Worm (Caenorhabditis elegans) whole organism, mixed stage, embryonic: ENCODE results near the gene clec-258.

Source experiments
- M03D4.4 ChIP-seq: sonication (generic microtip); optimal IDR thresholded peaks from 2 replicates; lab custom pipeline; 2017; ENCODE audit warnings: mild to moderate bottlenecking, missing genetic modification characterization, missing compliant biosample characterization
- blmp-1 ChIP-seq: fragments of 150-350 bp; optimal IDR thresholded peaks from 2 replicates; lab custom pipeline; 2014; ENCODE audit warnings: missing biosample characterization, missing genetic modification characterization
- ceh-39 ChIP-seq: fragments of 150-350 bp; optimal IDR thresholded peaks from 2 replicates; lab custom pipeline; 2014; ENCODE audit warnings: missing biosample characterization, missing genetic modification characterization
- ceh-43 ChIP-seq: fragments of 200-800 bp; sonication (Bioruptor generic); optimal IDR thresholded peaks from 2 replicates; lab custom pipeline; 2018; ENCODE audit warnings: mild to moderate bottlenecking, missing genetic modification characterization, moderate library complexity, missing compliant biosample characterization
- ces-1 ChIP-seq: fragments of 150-350 bp; optimal IDR thresholded peaks from 2 replicates; lab custom pipeline; 2014; ENCODE audit warnings: missing biosample characterization, missing genetic modification reagents, missing genetic modification characterization
- cnd-1 ChIP-seq: fragments of 200-800 bp; sonication (Bioruptor generic); optimal IDR thresholded peaks from 2 replicates; lab custom pipeline; 2018; ENCODE audit warnings: mild to moderate bottlenecking, missing genetic modification characterization, missing compliant biosample characterization
- elt-1 ChIP-seq: sonication (generic microtip); optimal IDR thresholded peaks from 2 replicates; lab custom pipeline; 2017; ENCODE audit warnings: missing genetic modification characterization, mild to moderate bottlenecking, missing compliant biosample characterization, antibody characterized with exemption, moderate library complexity, borderline replicate concordance; ENCODE audit not compliant: insufficient read depth
- elt-3 ChIP-seq: fragments of 150-350 bp; optimal IDR thresholded peaks from 2 replicates; lab custom pipeline; 2014; ENCODE audit warnings: missing biosample characterization, missing genetic modification characterization
- flh-1 ChIP-seq: fragments of 200-800 bp; sonication (Bioruptor generic); optimal IDR thresholded peaks from 2 replicates; lab custom pipeline; 2018; ENCODE audit warnings: mild to moderate bottlenecking, missing genetic modification characterization, moderate library complexity, missing compliant biosample characterization
- ham-2 ChIP-seq: fragments of 200-800 bp; sonication (Bioruptor generic); optimal IDR thresholded peaks from 2 replicates; lab custom pipeline; 2018; ENCODE audit warnings: mild to moderate bottlenecking, missing genetic modification characterization, missing compliant biosample characterization
- hlh-1 ChIP-seq: fragments of 150-350 bp; optimal IDR thresholded peaks from 2 replicates; lab custom pipeline; 2014; ENCODE audit warnings: missing biosample characterization, missing genetic modification reagents, missing genetic modification characterization
- lin-13 ChIP-seq: fragments of 150-350 bp; optimal IDR thresholded peaks from 2 replicates; lab custom pipeline; 2014; ENCODE audit warnings: missing biosample characterization, missing genetic modification characterization
- lin-32 ChIP-seq: fragments of 200-800 bp; sonication (Bioruptor generic); optimal IDR thresholded peaks from 2 replicates; lab custom pipeline; 2018; ENCODE audit warnings: mild to moderate bottlenecking, missing genetic modification characterization, missing compliant biosample characterization
- mep-1 ChIP-seq: fragments of 150-350 bp; optimal IDR thresholded peaks from 2 replicates; lab custom pipeline; 2017; ENCODE audit warnings: missing biosample characterization, missing genetic modification reagents, missing genetic modification characterization, inconsistent platforms
- mls-2 ChIP-seq: sonication (generic microtip); optimal IDR thresholded peaks from 2 replicates; lab custom pipeline; 2016; ENCODE audit warnings: mild to moderate bottlenecking, missing genetic modification characterization, moderate library complexity, missing compliant biosample characterization
- nhr-12 ChIP-seq: fragments of 150-350 bp; optimal IDR thresholded peaks from 2 replicates; lab custom pipeline; 2014; ENCODE audit warnings: missing biosample characterization, missing genetic modification characterization
- nhr-2 ChIP-seq: fragments of 150-350 bp; optimal IDR thresholded peaks from 2 replicates; lab custom pipeline; 2014; ENCODE audit warnings: missing biosample characterization, missing genetic modification characterization
- nhr-237 ChIP-seq: fragments of 150-350 bp; optimal IDR thresholded peaks from 2 replicates; lab custom pipeline; 2014; ENCODE audit warnings: missing biosample characterization, missing genetic modification characterization
- nhr-28 ChIP-seq: fragments of 150-350 bp; optimal IDR thresholded peaks from 2 replicates; lab custom pipeline; 2014; ENCODE audit warnings: missing biosample characterization, missing genetic modification characterization
- nhr-76 ChIP-seq: sonication (generic microtip); optimal IDR thresholded peaks from 2 replicates; lab custom pipeline; 2017; ENCODE audit warnings: missing biosample characterization, missing genetic modification characterization
- pha-4 ChIP-seq: fragments of 150-350 bp; optimal IDR thresholded peaks from 2 replicates; lab custom pipeline; 2018; ENCODE audit warnings: missing biosample characterization, missing genetic modification reagents, missing genetic modification characterization
- sem-2 ChIP-seq: fragments of 200-800 bp; sonication (Bioruptor generic); optimal IDR thresholded peaks from 2 replicates; lab custom pipeline; 2018; ENCODE audit warnings: mild to moderate bottlenecking, missing genetic modification characterization, missing compliant biosample characterization
- snpc-4 ChIP-seq: fragments of 150-350 bp; optimal IDR thresholded peaks from 2 replicates; lab custom pipeline; 2014; ENCODE audit warnings: missing biosample characterization, missing genetic modification characterization
- sptf-1 ChIP-seq: sonication (generic microtip); optimal IDR thresholded peaks from 2 replicates; lab custom pipeline; 2017; ENCODE audit warnings: mild to moderate bottlenecking, missing genetic modification characterization, moderate library complexity, missing compliant biosample characterization
- tbx-8 ChIP-seq: fragments of 200-800 bp; sonication (Bioruptor generic); optimal IDR thresholded peaks from 2 replicates; lab custom pipeline; 2018; ENCODE audit warnings: mild to moderate bottlenecking, missing genetic modification characterization, moderate library complexity, missing compliant biosample characterization
- unc-39 ChIP-seq: fragments of 150-350 bp; optimal IDR thresholded peaks from 2 replicates; lab custom pipeline; 2014; ENCODE audit warnings: missing biosample characterization, missing genetic modification characterization
- unc-62 ChIP-seq: fragments of 150-350 bp; optimal IDR thresholded peaks from 2 replicates; lab custom pipeline; 2014; ENCODE audit warnings: missing biosample characterization, missing genetic modification reagents, missing genetic modification characterization
- zip-8 ChIP-seq: fragments of 150-350 bp; optimal IDR thresholded peaks from 2 replicates; lab custom pipeline; 2014; ENCODE audit warnings: missing biosample characterization, missing genetic modification characterization
- ztf-11 ChIP-seq: fragments of 150-350 bp; optimal IDR thresholded peaks from 2 replicates; lab custom pipeline; 2014; ENCODE audit warnings: missing biosample characterization, missing genetic modification characterization

The clec-258 gene

ce11 chrV:19778608-19779007, 9.6 kb upstream of the clec-258 start, which contains the start of gene fbxa-194:
Gene fbxa-194, minus strand, starts transcription at chrV:19778708.
- TF ChIP-seq nhr-2 (tag; lab: Kevin White, UChicago) = no peak

DNA sequence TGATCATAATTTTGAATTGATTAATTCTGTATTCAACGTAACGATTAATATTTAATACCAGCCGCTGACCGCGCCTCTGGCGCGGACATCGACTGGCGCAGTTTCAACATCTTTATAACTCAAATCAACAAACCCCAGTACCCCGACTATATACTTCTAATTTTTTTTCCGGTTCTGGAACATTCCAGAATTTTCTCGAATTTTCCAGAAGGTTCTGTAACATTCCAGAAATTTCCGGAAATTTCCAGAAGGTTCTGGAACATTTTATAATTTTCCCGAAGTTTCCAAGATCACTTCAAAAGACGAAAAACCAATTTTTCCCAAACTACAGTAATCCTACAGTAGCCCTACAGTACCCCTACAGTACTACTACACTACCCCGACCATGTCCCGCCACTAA, 9.0 kb upstream of the clec-258 start:
- TF ChIP-seq mls-2 (tag; lab: Kevin White, UChicago) (no peak), nhr-76 (tag; lab: Kevin White, UChicago) (no peak), nhr-12 (tag; lab: Kevin White, UChicago) (no peak), sem-2 (no peak), pha-4 (tag; lab: Kevin White, UChicago) (no peak), mep-1 (tag; lab: Kevin White, UChicago) (no peak), unc-62 (GFP tag; lab: Kevin White, UChicago) (no peak), ces-1 (GFP tag; lab: Kevin White, UChicago) (no peak), flh-1 (GFP tag; lab: Kevin White, UChicago) (no peak), nhr-2 (tag; lab: Kevin White, UChicago) (no peak), cnd-1 (no peak), sptf-1 (tag; lab: Kevin White, UChicago) (no peak), blmp-1 (tag; lab: Kevin White, UChicago) (no peak), tbx-8 (GFP tag; lab: Kevin White, UChicago) (no peak)

- TF ChIP-seq nhr-12 (tag; lab: Kevin White, UChicago) (no peak), ztf-11 (tag; lab: Kevin White, UChicago) (no peak), zip-8 (tag; lab: Kevin White, UChicago) (peak; percentile 11), pha-4 (tag; lab: Kevin White, UChicago) (no peak)
Measured at ce11 chrV:19783829-19784228, 4.4 kb upstream of the clec-258 start, which contains the start of gene srt-45. Gene srt-45, plus strand, starts transcription at chrV:19784129.

DNA sequence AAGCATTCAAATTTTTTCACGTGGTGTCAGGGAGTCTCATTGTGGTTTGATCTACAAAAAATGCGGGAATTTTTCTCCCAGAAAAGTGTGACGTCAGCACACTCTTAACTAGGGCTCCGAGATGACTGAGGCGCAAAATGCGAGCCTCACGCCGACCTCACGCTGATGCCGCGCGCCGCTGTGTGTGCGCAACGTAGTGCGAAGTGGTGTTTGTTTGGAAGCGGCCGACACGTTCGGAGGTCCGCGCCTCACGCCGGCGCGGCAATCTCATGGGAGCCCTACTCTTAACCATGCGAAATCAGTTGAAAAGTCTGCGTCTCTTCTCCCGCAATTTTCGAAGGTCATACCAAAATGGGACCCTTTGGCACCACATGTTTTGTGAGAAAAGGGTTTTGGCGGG, 2.0 kb downstream of the clec-258 start:
- no peak for TF ChIP-seq lin-13 (tag; lab: Kevin White, UChicago)
- no peak for TF ChIP-seq nhr-237 (tag; lab: Kevin White, UChicago)
- no peak for TF ChIP-seq sptf-1 (tag; lab: Kevin White, UChicago)
- no peak for TF ChIP-seq nhr-28 (tag; lab: Kevin White, UChicago)
- no peak for TF ChIP-seq ceh-43 (GFP tag; lab: Kevin White, UChicago)
- TF ChIP-seq M03D4.4 (tag; lab: Kevin White, UChicago) = no peak
- TF ChIP-seq ham-2 = no peak
- TF ChIP-seq unc-39 = no peak
- TF ChIP-seq hlh-1 (tag; lab: Kevin White, UChicago) = no peak
- no peak for TF ChIP-seq unc-62 (GFP tag; lab: Kevin White, UChicago)
- no peak for TF ChIP-seq mep-1 (tag; lab: Kevin White, UChicago)
- TF ChIP-seq ceh-39 (tag; lab: Kevin White, UChicago) = no peak
- TF ChIP-seq nhr-2 (tag; lab: Kevin White, UChicago) = no peak
- TF ChIP-seq pha-4 (tag; lab: Kevin White, UChicago) = no peak
- no peak for TF ChIP-seq blmp-1 (tag; lab: Kevin White, UChicago)
- TF ChIP-seq snpc-4 = no peak
- TF ChIP-seq elt-3 (tag; lab: Kevin White, UChicago) = no peak

DNA sequence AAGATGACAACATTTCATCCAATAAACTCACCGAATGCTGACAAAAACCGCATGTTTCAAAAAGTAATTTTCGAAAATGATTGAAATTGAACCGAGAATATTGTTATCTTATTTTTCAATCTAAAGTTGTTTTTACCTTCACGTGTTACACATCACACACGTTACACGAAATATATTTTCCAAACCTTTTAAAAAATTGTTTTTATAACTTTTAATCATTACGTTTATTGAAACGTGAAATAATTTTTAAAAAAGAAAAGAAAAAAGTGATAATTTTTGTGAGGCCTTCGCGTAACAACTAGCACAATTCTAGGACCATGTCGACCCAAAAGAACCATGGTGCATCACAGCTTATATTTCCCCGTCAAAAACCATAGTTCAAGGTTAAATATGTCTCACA, 6.7 kb downstream of the clec-258 start, which contains the start of gene M162.7:
TSS of gene M162.7 (minus strand) at position 101 of the 400 bp plus-strand sequence.
- TF ChIP-seq snpc-4 (no peak), zip-8 (tag; lab: Kevin White, UChicago) (no peak), ham-2 (no peak), nhr-2 (tag; lab: Kevin White, UChicago) (no peak), blmp-1 (tag; lab: Kevin White, UChicago) (no peak), lin-13 (tag; lab: Kevin White, UChicago) (no peak)
- TF ChIP-seq, all 35 proteins: peak for 0

- TF ChIP-seq nhr-237 (tag; lab: Kevin White, UChicago) = no peak
Measured at ce11 chrV:19801033-19801432, 12.8 kb downstream of the clec-258 start, which contains the start of gene Y116F11B.2. Gene Y116F11B.2, minus strand, starts transcription at chrV:19801133.

ce11 chrV:19802797-19803196, 14.6 kb downstream of the clec-258 start:
- TF ChIP-seq ham-2 (no peak), ceh-39 (tag; lab: Kevin White, UChicago) (no peak), elt-1 (tag; lab: Kevin White, UChicago) (no peak), elt-3 (tag; lab: Kevin White, UChicago) (no peak), nhr-237 (tag; lab: Kevin White, UChicago) (no peak), M03D4.4 (tag; lab: Kevin White, UChicago) (no peak), lin-32 (GFP tag; lab: Kevin White, UChicago) (no peak), mep-1 (tag; lab: Kevin White, UChicago) (no peak)
